Worm (Caenorhabditis elegans): ENCODE results near the gene epg-9.

ce11 chrIV:2572107-2572506 is 28.8 kb upstream of the epg-9 start, which contains the start of gene Y69A2AR.51:
- TF ChIP-seq rnt-1 (tag; optimal IDR thresholded peaks at IDR 0.05) = no peak
- TF ChIP-seq tbx-2 (tag; optimal IDR thresholded peaks at IDR 0.05) = no peak
- TF ChIP-seq nhr-11 (tag; optimal IDR thresholded peaks at IDR 0.05) = no peak
- TF ChIP-seq ahr-1 (tag; optimal IDR thresholded peaks at IDR 0.05) = no peak
- TF ChIP-seq T23F11.4 (GFP tag; optimal IDR thresholded peaks at IDR 0.05) = no peak
- TF ChIP-seq lin-11 (tag; optimal IDR thresholded peaks at IDR 0.05) = no peak
- TF ChIP-seq pha-4 (tag; optimal IDR thresholded peaks at IDR 0.05) = no peak
- TF ChIP-seq sox-2 (GFP tag; IDR thresholded peaks at IDR 0.05) = no peak
- TF ChIP-seq hlh-6 (tag; optimal IDR thresholded peaks at IDR 0.05) = no peak
- TF ChIP-seq dmd-4 (tag; optimal IDR thresholded peaks at IDR 0.05; ENCODE audit: borderline replicate concordance) = no peak
- no peak for TF ChIP-seq che-1 (tag; optimal IDR thresholded peaks at IDR 0.05)
- TF ChIP-seq fkh-10 (GFP tag; optimal IDR thresholded peaks at IDR 0.05) = no peak

Data from whole organism, late embryonic.